Fruit fly (Drosophila melanogaster) whole organism: ENCODE results near the gene CG31097.

Experiments used
- EcR ChIP-seq, 2 experiments: fragments of >200 bp; optimal IDR thresholded peaks; 2 replicates each; lab custom pipeline; 2017; ENCODE audit warnings: missing biosample characterization in 2 of 2, missing genetic modification characterization in 2 of 2, missing genetic modification reagents in 2 of 2
- pan ChIP-seq: fragments of >200 bp; optimal IDR thresholded peaks from 2 replicates; lab custom pipeline; 2017
- psq ChIP-seq: fragments of >200 bp; optimal IDR thresholded peaks from 2 replicates; lab custom pipeline; 2017
- usp ChIP-seq: fragments of >200 bp; optimal IDR thresholded peaks from 2 replicates; lab custom pipeline; 2017; ENCODE audit warnings: missing biosample characterization, missing genetic modification characterization, mixed read lengths

DNA sequence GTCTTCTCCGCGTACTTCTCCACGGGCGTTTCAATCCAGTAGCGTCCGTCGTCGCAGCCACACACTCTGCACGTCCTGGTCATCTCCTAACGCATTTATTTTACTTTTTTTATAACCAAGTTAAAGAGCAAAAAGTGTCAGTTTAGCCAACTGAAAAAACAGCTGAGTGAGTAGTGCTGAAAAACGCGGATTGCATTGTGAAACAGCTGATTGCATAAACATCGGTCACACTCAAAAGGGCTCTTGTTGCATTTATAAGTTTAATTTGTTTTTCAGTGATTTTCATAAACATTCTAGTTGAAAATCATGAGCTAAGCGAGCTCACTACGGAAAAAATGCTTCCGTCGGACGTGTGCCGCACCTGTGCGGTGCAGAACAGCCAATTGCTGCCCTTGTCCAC, 37.5 kb upstream of the CG31097 start, which contains the start of the genes CG10669 and CG11902:
- no peak for TF ChIP-seq psq (lab: Kevin White, UChicago)
- TF ChIP-seq pan (lab: Kevin White, UChicago): no peak
- TF ChIP-seq EcR (GFP tag; optimal IDR thresholded peaks at IDR 0.05; lab: Kevin White, UChicago): no peak
- no peak for TF ChIP-seq usp
